Fruit fly (Drosophila melanogaster) ovary, adult (tissue): ENCODE measurements around the gene CG43446.

Source experiments
- CG17801 ChIP-seq: fragments of 200-800 bp; optimal IDR thresholded peaks from 2 replicates; lab custom pipeline; 2019; ENCODE audit warnings: missing biosample characterization, mild to moderate bottlenecking, missing genetic modification characterization, moderate library complexity; ENCODE audit not compliant: partially characterized antibody

The CG43446 gene

dm6 chr3R:20987836-20988235 is at the start of gene CG43446:
CG43446 (minus strand) TSS chr3R:20987936.
- no peak for TF ChIP-seq CG17801

dm6 chr3R:21025508-21025907 is 37.8 kb upstream of the CG43446 start:
- TF ChIP-seq CG17801 = no peak

DNA sequence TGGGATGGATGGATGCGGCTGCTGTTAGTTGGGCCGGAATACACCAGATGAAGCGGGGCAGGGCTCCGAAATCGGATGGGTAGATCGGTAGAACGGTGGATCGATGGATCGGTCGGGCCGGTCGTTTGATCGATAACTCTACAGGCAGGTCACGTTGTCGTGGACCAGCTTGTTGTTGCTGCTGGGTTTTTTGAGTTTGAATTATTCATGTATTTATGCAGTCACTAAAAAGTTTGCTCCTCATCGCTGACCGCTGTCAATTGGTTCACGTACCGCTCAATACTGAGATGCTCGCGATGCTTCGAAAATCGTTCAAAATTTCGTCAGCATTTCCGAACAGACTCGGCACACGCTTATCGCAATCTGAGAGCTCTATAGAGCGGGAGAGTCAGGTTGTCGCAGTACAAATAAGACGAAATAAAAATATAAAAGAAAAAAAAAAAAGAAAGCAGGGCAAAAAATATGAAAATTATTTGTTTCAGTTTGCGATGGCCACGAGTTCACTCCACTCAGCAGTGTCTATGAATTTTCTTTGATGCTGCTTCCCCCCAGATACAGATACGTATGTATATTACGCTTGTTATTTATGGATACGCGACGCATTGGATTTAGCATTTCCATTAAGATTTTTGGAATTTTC is 36.3 kb upstream of the CG43446 start, which contains the start of gene peg:
peg (minus strand) TSS at position 262 of the 640 bp plus-strand sequence.
- no peak for TF ChIP-seq CG17801

DNA sequence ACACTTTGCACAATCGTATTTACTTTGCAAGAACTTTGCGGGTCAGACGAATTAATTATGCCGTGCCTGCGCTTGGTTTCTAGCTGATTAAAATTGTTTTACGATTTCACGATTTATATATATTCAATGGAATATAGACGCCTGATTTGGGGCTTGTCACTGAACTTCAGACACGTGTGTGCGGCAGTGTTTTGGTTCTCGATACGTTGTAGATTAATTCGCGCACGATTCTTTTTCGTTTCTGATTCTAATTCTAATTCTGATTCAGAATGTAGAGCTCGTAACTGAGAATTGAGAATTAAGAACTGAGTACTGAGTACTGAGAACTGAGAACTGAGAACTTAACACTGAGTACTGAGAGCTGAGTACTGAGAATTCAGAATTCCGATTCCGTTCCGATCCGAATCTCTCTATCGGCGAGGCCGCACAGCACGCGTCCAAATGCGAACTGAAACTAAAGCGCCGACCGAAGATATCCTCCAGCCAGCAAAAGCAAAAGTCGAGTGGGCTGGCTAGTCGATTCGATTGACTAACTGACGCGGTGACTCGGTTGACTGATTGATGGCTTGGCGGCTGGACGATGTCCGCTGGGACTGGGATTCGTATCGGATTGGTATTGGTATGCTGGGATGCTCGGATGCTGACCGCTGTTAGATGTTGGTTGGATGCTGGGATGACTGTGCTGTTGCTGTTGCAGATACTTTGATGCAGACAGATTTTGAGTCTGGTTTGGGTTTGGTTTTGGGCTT is 35.2 kb upstream of the CG43446 start:
- no peak for TF ChIP-seq CG17801

- TF ChIP-seq CG17801 = no peak
Observed at dm6 chr3R:21019073-21019472, 31.3 kb upstream of the CG43446 start.

- peak; percentile 69 for TF ChIP-seq CG17801
Observed at dm6 chr3R:21017464-21018080, 29.8 kb upstream of the CG43446 start, which contains the start of gene Rlip. Rlip (plus strand) TSS chr3R:21017684.

DNA sequence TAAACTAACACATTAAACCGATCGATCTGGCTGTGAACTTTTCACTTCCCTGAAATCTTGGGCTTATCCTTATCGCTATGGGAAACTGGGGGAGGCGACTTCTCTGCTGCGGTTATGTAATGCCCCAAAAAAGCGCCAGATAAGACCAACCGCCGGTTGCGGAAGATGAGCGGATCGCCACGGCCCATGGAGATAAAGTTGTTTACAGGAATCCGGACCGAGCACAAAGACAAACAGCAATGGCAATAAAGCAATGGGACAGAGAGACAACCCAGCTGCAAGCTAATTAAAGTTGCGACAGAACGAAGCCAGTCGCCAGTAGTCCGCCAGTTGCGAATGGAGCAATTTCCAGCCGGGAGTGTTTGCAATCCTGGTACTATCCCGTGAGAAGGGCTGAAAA is 27.9 kb upstream of the CG43446 start, which contains the start of gene CG5697:
CG5697 (plus strand) TSS at position 314 of the 400 bp plus-strand sequence.
- no peak for TF ChIP-seq CG17801

- TF ChIP-seq CG17801 = no peak
Observed at dm6 chr3R:21013780-21014179, 26.0 kb upstream of the CG43446 start.

DNA sequence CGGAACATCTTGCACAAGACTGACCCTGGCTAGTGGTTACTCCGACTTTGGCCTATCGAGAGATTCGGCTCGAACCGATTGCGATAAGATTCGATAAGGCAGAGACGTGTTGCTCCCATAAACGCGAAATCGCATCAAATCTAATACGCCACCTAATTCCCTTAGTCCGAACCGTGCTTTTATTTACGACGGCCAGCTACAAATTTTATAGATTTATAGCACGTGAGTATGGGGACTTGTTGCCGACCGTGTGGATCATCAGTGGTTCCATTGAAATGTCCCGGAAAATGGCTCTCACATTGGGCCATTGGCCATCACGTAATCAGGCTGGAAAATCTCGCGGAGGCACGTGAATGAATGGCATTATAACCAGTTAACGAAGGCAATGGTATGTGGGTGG is 19.2 kb upstream of the CG43446 start, which contains the start of gene Alp5:
Alp5 (minus strand) TSS at position 24 of the 400 bp plus-strand sequence.
- TF ChIP-seq CG17801 = no peak

- TF ChIP-seq CG17801 = no peak
Observed at dm6 chr3R:21001123-21001522, 13.4 kb upstream of the CG43446 start.

DNA sequence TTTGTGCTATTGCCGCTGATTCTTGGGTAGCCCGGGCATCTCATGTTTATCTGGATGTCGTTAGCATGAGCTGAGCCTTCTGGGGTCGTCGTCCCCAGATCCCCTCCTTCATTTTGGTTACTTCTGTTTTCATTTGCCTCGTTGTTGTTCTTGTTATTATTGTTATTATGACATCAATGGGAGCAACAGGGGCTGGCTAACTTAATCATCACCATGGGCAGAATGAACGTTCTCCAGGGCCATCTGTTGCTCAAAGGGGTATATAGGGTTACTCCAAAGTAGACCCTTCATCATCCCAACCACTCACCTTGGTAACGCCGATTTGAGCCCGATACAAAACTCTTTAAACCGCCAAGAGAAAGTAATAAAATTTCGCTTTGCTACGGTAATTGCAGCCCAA is 10.6 kb upstream of the CG43446 start:
- TF ChIP-seq CG17801 = no peak

DNA sequence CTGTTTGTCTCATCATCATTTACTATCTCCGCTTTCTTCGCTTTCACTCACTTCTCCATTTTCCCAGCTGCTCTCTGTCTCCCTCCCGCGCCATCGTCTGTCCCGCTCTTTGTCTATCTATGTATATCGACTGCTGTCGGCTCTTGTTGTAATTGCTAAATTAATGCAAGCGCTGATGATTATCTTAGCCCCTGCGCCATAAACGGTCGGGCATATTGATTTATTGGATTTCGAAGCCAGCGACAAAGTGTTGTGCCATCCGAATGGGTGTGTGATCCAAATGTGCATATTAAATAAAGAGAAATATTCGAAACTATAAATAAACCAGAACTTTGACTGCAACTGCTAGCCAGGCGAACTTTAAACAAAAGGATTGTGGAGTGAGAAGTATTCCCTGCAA is 2.7 kb upstream of the CG43446 start:
- no peak for TF ChIP-seq CG17801

DNA sequence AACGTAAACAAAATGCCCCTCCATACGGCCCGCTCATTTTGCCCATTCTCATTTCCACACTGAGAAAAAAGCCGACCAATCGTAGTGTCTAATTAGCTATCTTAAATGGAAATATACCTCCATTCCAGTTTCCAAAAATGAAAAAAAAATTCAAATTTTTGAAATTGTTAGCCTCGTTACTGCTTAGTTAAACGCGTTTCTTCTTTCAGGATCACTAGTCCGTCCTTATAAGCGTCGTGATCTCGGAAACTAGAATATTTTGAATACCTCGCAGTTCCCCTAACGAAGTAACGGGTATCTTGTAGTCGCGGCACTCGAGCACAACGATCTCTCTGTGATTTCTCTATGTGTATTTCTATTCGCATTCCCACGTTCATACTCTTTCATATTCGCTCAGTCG is 1.9 kb upstream of the CG43446 start:
- TF ChIP-seq CG17801 = peak; percentile 35

DNA sequence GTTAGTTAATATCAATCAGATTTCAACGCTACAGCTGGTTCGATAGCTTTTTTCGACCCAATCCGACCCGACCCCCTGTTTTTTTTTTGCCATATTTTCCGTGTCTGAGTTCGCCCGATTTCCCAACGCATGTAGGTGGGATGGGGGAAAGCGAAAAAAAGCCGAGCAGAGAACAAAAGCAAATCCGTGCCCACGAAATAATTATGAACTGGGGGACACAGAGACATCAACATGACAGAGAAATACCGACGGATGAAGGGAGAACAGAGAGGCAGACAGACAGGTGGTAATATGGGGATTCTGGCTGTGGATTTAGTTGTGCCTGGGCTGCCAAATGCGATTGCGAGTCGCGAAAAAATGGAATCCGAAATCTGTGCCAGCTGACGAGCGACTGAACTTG is 1.3 kb upstream of the CG43446 start:
- no peak for TF ChIP-seq CG17801

DNA sequence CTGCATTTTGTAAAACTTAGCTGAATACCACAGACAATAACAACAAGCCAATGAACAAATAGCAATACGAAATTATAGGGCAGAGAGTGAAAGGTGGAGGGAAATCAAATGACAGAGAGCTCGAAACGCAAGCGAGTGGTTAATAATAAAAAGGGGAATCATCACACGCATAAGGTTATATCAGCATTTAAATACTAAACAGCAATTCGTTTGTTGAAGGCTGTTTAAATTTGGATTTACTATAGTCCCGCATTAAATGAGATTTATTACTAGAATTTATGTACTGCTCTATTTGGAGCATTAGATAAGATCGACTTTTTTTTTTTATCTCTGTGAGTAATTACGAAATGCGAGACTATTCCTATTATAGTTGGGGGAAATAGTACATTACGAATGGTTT is 824 bp upstream of the CG43446 start:
- TF ChIP-seq CG17801 = no peak

DNA sequence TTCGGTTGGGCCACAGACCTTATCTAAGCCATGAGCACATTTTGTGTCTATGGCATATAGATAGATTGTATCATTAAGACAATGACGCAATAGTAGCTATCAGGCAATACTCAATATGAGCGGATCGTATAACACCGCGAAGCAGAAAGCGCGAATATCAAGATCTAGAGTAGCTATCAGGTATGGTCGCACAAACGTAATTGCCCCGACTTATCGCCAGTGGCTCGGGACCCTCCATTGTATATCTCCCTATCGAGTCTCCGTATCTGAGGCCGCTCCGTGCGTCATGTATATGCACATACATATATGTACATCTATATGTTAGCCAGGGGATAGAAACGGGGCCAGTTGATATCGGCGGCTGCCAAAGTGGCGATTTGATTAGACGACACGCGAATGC is 2.1 kb downstream of the CG43446 start:
- TF ChIP-seq CG17801 = no peak

DNA sequence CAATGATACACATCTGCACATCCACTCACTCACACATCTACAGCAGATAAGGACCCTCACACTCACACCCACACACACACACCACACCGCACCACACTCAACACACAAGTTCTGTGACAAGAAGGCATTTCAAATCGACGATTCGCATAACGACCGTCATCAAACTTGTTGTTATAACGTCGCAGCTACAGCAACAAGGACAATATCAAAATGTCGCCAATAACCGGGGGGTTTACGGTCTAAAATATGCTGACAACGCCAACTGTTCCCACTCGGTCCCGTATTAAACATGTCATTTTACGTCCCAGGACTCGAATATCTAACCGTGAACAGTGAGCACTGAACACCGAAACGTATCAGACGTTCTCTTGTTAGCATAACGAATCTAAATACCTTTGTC is 2.8 kb downstream of the CG43446 start:
- TF ChIP-seq CG17801 = no peak

DNA sequence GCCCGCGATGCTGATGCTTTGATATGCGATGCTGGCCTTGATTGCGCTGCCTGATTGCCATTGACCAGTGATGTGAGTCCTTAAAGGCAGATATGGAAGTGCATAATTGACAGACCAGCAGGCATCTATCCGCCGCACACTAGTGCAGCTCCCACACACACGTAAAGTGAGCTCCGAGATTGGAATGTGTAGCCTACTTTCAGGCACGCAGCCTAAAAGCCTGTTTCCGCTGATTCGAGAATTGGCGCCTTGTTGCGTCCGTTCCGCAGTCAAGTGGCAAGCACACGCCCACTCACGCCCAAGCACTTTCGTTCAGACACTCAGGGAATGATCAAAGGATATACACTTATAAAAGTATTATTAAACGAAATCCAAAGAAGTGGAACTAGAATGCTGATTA is 3.6 kb downstream of the CG43446 start:
- TF ChIP-seq CG17801 = no peak
